Worm (Caenorhabditis elegans): ENCODE data around the gene Y75B8A.13.
A peak's percentile ranks its signal among the peaks of the same experiment; 100 is the strongest.

The Y75B8A.13 gene

ce11 chrIII:12218078-12218477, 2.6 kb upstream of the Y75B8A.13 start:
- TF ChIP-seq flt-1 (GFP tag; IDR thresholded peaks at IDR 0.05) (no peak), ztf-29 (GFP tag; IDR thresholded peaks at IDR 0.05) (peak; percentile 66; the same call in 1 of the 2 replicates)

- TF ChIP-seq ztf-29 (GFP tag; IDR thresholded peaks at IDR 0.05) (no peak), cog-1 (tag; optimal IDR thresholded peaks at IDR 0.05) (no peak), T22C8.4 (GFP tag; IDR thresholded peaks at IDR 0.05) (no peak), ztf-23 (GFP tag; IDR thresholded peaks at IDR 0.05) (no peak), ref-1 (GFP tag; conservative IDR thresholded peaks at IDR 0.05) (no peak), tab-1 (GFP tag; IDR thresholded peaks at IDR 0.05) (no peak), med-1 (GFP tag; optimal IDR thresholded peaks at IDR 0.05; ENCODE audit: insufficient read depth) (no peak), klf-2 (GFP tag; conservative IDR thresholded peaks at IDR 0.05) (no peak), flt-1 (GFP tag; IDR thresholded peaks at IDR 0.05) (no peak)
Measured at ce11 chrIII:12207574-12207973, 7.9 kb downstream of the Y75B8A.13 start.

ce11 chrIII:12205271-12205670, 10.2 kb downstream of the Y75B8A.13 start:
- TF ChIP-seq tab-1 (GFP tag; IDR thresholded peaks at IDR 0.05) (0 out of 2 replicates have a peak, but pooled peaks have one; percentile 13), ztf-23 (GFP tag; IDR thresholded peaks at IDR 0.05) (no peak)

- TF ChIP-seq ztf-23 (GFP tag; IDR thresholded peaks at IDR 0.05): no peak
- no peak for TF ChIP-seq med-1 (GFP tag; optimal IDR thresholded peaks at IDR 0.05; ENCODE audit: insufficient read depth)
- TF ChIP-seq cog-1 (tag; optimal IDR thresholded peaks at IDR 0.05): no peak
- TF ChIP-seq T22C8.4 (GFP tag; IDR thresholded peaks at IDR 0.05): no peak
- no peak for TF ChIP-seq klf-2 (GFP tag; conservative IDR thresholded peaks at IDR 0.05)
- no peak for TF ChIP-seq ref-1 (GFP tag; conservative IDR thresholded peaks at IDR 0.05)
- TF ChIP-seq ztf-29 (GFP tag; IDR thresholded peaks at IDR 0.05): no peak
- TF ChIP-seq tab-1 (GFP tag; IDR thresholded peaks at IDR 0.05): no peak
- TF ChIP-seq flt-1 (GFP tag; IDR thresholded peaks at IDR 0.05): no peak
Measured at ce11 chrIII:12202437-12202836, 13.1 kb downstream of the Y75B8A.13 start, which contains the start of gene osm-12. osm-12 (minus strand) TSS chrIII:12202537.

ce11 chrIII:12198135-12198534, 17.4 kb downstream of the Y75B8A.13 start:
- TF ChIP-seq flt-1 (GFP tag; IDR thresholded peaks at IDR 0.05) (no peak), klf-2 (GFP tag; conservative IDR thresholded peaks at IDR 0.05) (no peak), ref-1 (GFP tag; conservative IDR thresholded peaks at IDR 0.05) (no peak), cog-1 (tag; optimal IDR thresholded peaks at IDR 0.05) (no peak), tab-1 (GFP tag; IDR thresholded peaks at IDR 0.05) (no peak), T22C8.4 (GFP tag; IDR thresholded peaks at IDR 0.05) (no peak), ztf-29 (GFP tag; IDR thresholded peaks at IDR 0.05) (no peak), ztf-23 (GFP tag; IDR thresholded peaks at IDR 0.05) (no peak), med-1 (GFP tag; optimal IDR thresholded peaks at IDR 0.05; ENCODE audit: insufficient read depth) (no peak)

ce11 chrIII:12195991-12196390, 19.5 kb downstream of the Y75B8A.13 start:
- TF ChIP-seq ref-1 (GFP tag; conservative IDR thresholded peaks at IDR 0.05) (no peak), klf-2 (GFP tag; conservative IDR thresholded peaks at IDR 0.05) (no peak)

- TF ChIP-seq klf-2 (GFP tag; conservative IDR thresholded peaks at IDR 0.05): no peak
- TF ChIP-seq ref-1 (GFP tag; conservative IDR thresholded peaks at IDR 0.05): no peak
- TF ChIP-seq cog-1 (tag; optimal IDR thresholded peaks at IDR 0.05): no peak
- TF ChIP-seq med-1 (GFP tag; optimal IDR thresholded peaks at IDR 0.05; ENCODE audit: insufficient read depth): no peak
- no peak for TF ChIP-seq flt-1 (GFP tag; IDR thresholded peaks at IDR 0.05)
- no peak for TF ChIP-seq tab-1 (GFP tag; IDR thresholded peaks at IDR 0.05)
- no peak for TF ChIP-seq T22C8.4 (GFP tag; IDR thresholded peaks at IDR 0.05)
Measured at ce11 chrIII:12194190-12194589, 21.3 kb downstream of the Y75B8A.13 start, which contains the start of gene Y75B8A.44. Y75B8A.44 (plus strand) TSS chrIII:12194490.

ce11 chrIII:12188236-12188635, 27.3 kb downstream of the Y75B8A.13 start:
- no peak for TF ChIP-seq ztf-29 (GFP tag; IDR thresholded peaks at IDR 0.05)
- TF ChIP-seq tab-1 (GFP tag; IDR thresholded peaks at IDR 0.05): no peak
- no peak for TF ChIP-seq cog-1 (tag; optimal IDR thresholded peaks at IDR 0.05)
- TF ChIP-seq ref-1 (GFP tag; conservative IDR thresholded peaks at IDR 0.05): no peak
- no peak for TF ChIP-seq klf-2 (GFP tag; conservative IDR thresholded peaks at IDR 0.05)
- TF ChIP-seq flt-1 (GFP tag; IDR thresholded peaks at IDR 0.05): no peak
- TF ChIP-seq med-1 (GFP tag; optimal IDR thresholded peaks at IDR 0.05; ENCODE audit: insufficient read depth): no peak
- no peak for TF ChIP-seq T22C8.4 (GFP tag; IDR thresholded peaks at IDR 0.05)
- no peak for TF ChIP-seq ztf-23 (GFP tag; IDR thresholded peaks at IDR 0.05)

ce11 chrIII:12186111-12186510, 29.4 kb downstream of the Y75B8A.13 start, which contains the start of gene lury-1:
lury-1 (plus strand) TSS chrIII:12186411.
- TF ChIP-seq T22C8.4 (GFP tag; IDR thresholded peaks at IDR 0.05) (no peak), cog-1 (tag; optimal IDR thresholded peaks at IDR 0.05) (no peak), flt-1 (GFP tag; IDR thresholded peaks at IDR 0.05) (no peak), ztf-29 (GFP tag; IDR thresholded peaks at IDR 0.05) (no peak), ztf-23 (GFP tag; IDR thresholded peaks at IDR 0.05) (no peak), tab-1 (GFP tag; IDR thresholded peaks at IDR 0.05) (no peak), med-1 (GFP tag; optimal IDR thresholded peaks at IDR 0.05; ENCODE audit: insufficient read depth) (no peak), klf-2 (GFP tag; conservative IDR thresholded peaks at IDR 0.05) (no peak), ref-1 (GFP tag; conservative IDR thresholded peaks at IDR 0.05) (no peak)

ce11 chrIII:12182919-12183318, 32.6 kb downstream of the Y75B8A.13 start, which contains the start of gene Y75B8A.10:
Y75B8A.10 (minus strand) TSS chrIII:12183019.
- TF ChIP-seq klf-2 (GFP tag; conservative IDR thresholded peaks at IDR 0.05): no peak
- TF ChIP-seq med-1 (GFP tag; optimal IDR thresholded peaks at IDR 0.05; ENCODE audit: insufficient read depth): no peak
- no peak for TF ChIP-seq T22C8.4 (GFP tag; IDR thresholded peaks at IDR 0.05)
- TF ChIP-seq cog-1 (tag; optimal IDR thresholded peaks at IDR 0.05): no peak
- TF ChIP-seq flt-1 (GFP tag; IDR thresholded peaks at IDR 0.05): no peak
- TF ChIP-seq ref-1 (GFP tag; conservative IDR thresholded peaks at IDR 0.05): no peak
- TF ChIP-seq tab-1 (GFP tag; IDR thresholded peaks at IDR 0.05): no peak
- TF ChIP-seq ztf-23 (GFP tag; IDR thresholded peaks at IDR 0.05): no peak
- TF ChIP-seq ztf-29 (GFP tag; IDR thresholded peaks at IDR 0.05): no peak

Data from whole organism, midembryonic.